Fruit fly (Drosophila melanogaster): Measurements from ENCODE around the gene CG4872.

CG4872 gene

dm6 chrX:16837588-16838178 lies 43.5 kb upstream of the CG4872 start (continued):
- no peak for TF ChIP-seq CG6791 (GFP tag; IDR thresholded peaks at IDR 0.05; ENCODE audit: partially characterized antibody)
- peak; percentile 34 for TF ChIP-seq CG12769 (tag; optimal IDR thresholded peaks at IDR 0.05)

- peak; percentile 41 for TF ChIP-seq CTCF (GFP tag; optimal IDR thresholded peaks at IDR 0.05)
- TF ChIP-seq gem (tag; optimal IDR thresholded peaks at IDR 0.05): peak; percentile 36
- TF ChIP-seq Elba2 (GFP tag; optimal IDR thresholded peaks at IDR 0.05): peak; percentile 57
- TF ChIP-seq cg (GFP tag; optimal IDR thresholded peaks at IDR 0.05): peak; percentile 47
- no peak for TF ChIP-seq Hr39 (optimal IDR thresholded peaks at IDR 0.05)
- no peak for TF ChIP-seq MBD-R2 (GFP tag; IDR thresholded peaks at IDR 0.05)
- TF ChIP-seq CG9797 (GFP tag; optimal IDR thresholded peaks at IDR 0.05): no peak
- no peak for TF ChIP-seq CG10431 (GFP tag; optimal IDR thresholded peaks at IDR 0.05)
- peak; percentile 2 for TF ChIP-seq CG1603 (tag; optimal IDR thresholded peaks at IDR 0.05)
- TF ChIP-seq insv (GFP tag; optimal IDR thresholded peaks at IDR 0.05): peak in 1 of 2 experiments; percentile 69
- TF ChIP-seq row (GFP tag; IDR thresholded peaks at IDR 0.05): no peak
- peak; percentile 27 for TF ChIP-seq nom (GFP tag; optimal IDR thresholded peaks at IDR 0.05)
- no peak for TF ChIP-seq hkb (optimal IDR thresholded peaks at IDR 0.05)
- TF ChIP-seq hkb (GFP tag; IDR thresholded peaks at IDR 0.05): 0 out of 2 replicates have a peak, but pooled peaks have one; percentile 19
- TF ChIP-seq ttk (GFP tag; IDR thresholded peaks at IDR 0.05): no peak
- no peak for TF ChIP-seq CG6689 (GFP tag; IDR thresholded peaks at IDR 0.05)
- peak; percentile 28 for TF ChIP-seq zen (tag; optimal IDR thresholded peaks at IDR 0.05)
- no peak for TF ChIP-seq toy (GFP tag; IDR thresholded peaks at IDR 0.05)
- no peak for TF ChIP-seq Fer2 (tag; optimal IDR thresholded peaks at IDR 0.05)
- TF ChIP-seq Oli (tag; optimal IDR thresholded peaks at IDR 0.05): peak; percentile 1
Observed at dm6 chrX:16839033-16839432, 42.1 kb upstream of the CG4872 start.

- no peak for TF ChIP-seq ash1 (GFP tag; optimal IDR thresholded peaks at IDR 0.05)
- no peak for TF ChIP-seq CG7372 (GFP tag; IDR thresholded peaks at IDR 0.05)
- TF ChIP-seq kah (GFP tag; optimal IDR thresholded peaks at IDR 0.05): no peak
- TF ChIP-seq CG2120 (GFP tag; optimal IDR thresholded peaks at IDR 0.05): peak; percentile 7
- no peak for TF ChIP-seq lab (GFP tag; optimal IDR thresholded peaks at IDR 0.05)
- no peak for TF ChIP-seq repo (GFP tag; optimal IDR thresholded peaks at IDR 0.05)
- TF ChIP-seq seq (GFP tag; IDR thresholded peaks at IDR 0.05): no peak
- no peak for TF ChIP-seq ERR (GFP tag; optimal IDR thresholded peaks at IDR 0.05)
- peak; percentile 29 for TF ChIP-seq HmgZ (tag; optimal IDR thresholded peaks at IDR 0.05)
- peak; percentile 14 for TF ChIP-seq CG9876 (GFP tag; optimal IDR thresholded peaks at IDR 0.05)
- peak; percentile 24 for TF ChIP-seq BEAF-32 (GFP tag; optimal IDR thresholded peaks at IDR 0.05)
- TF ChIP-seq dan (GFP tag; IDR thresholded peaks at IDR 0.05): no peak
- no peak for TF ChIP-seq chn (GFP tag; optimal IDR thresholded peaks at IDR 0.05)
- no peak for TF ChIP-seq tgo (GFP tag; IDR thresholded peaks at IDR 0.05)
- TF ChIP-seq CG8089 (GFP tag; optimal IDR thresholded peaks at IDR 0.05): no peak
- no peak for TF ChIP-seq jumu (GFP tag; optimal IDR thresholded peaks at IDR 0.05)
- 0 out of 3 replicates have a peak, but pooled peaks have one; percentile 36 for TF ChIP-seq H15 (GFP tag; IDR thresholded peaks at IDR 0.05)
- no peak for TF ChIP-seq ham (GFP tag; IDR thresholded peaks at IDR 0.05)
- peak; percentile 30 for TF ChIP-seq CG7839 (tag; optimal IDR thresholded peaks at IDR 0.05)
- TF ChIP-seq TFAM (GFP tag; optimal IDR thresholded peaks at IDR 0.05): no peak
- no peak for TF ChIP-seq kni (GFP tag; optimal IDR thresholded peaks at IDR 0.05)
- TF ChIP-seq sna (GFP tag; IDR thresholded peaks at IDR 0.05; ENCODE audit: partially characterized antibody): no peak
- peak; percentile 29 for TF ChIP-seq mam (GFP tag; optimal IDR thresholded peaks at IDR 0.05)
- TF ChIP-seq dpn (GFP tag; optimal IDR thresholded peaks at IDR 0.05): peak in 1 of 2 experiments; percentile 33
- peak; percentile 41 for TF ChIP-seq CoRest (tag; optimal IDR thresholded peaks at IDR 0.05)
- peak; percentile 15; the same call in 1 of the 2 replicates for TF ChIP-seq CG1024 (GFP tag; IDR thresholded peaks at IDR 0.05)
- TF ChIP-seq CG12236 (GFP tag; optimal IDR thresholded peaks at IDR 0.05): no peak
- no peak for TF ChIP-seq NC2β (GFP tag; optimal IDR thresholded peaks at IDR 0.05)
Observed at dm6 chrX:16839905-16840304, 41.2 kb upstream of the CG4872 start.
